Fruit fly (Drosophila melanogaster) whole organism, embryonic: ENCODE measurements around the gene CG6330.

Experiments used
- Asciz ChIP-seq: fragments of 200-800 bp; sonication (Bioruptor generic); optimal IDR thresholded peaks from 2 replicates; lab custom pipeline; 2017; ENCODE audit warnings: missing biosample characterization, mild to moderate bottlenecking, missing genetic modification characterization, missing genetic modification reagents
- Atf-2 ChIP-seq: fragments of 200-800 bp; sonication (Bioruptor generic); optimal IDR thresholded peaks from 2 replicates; lab custom pipeline; 2016; ENCODE audit warnings: missing biosample characterization, missing genetic modification characterization
- Bdp1 ChIP-seq: fragments of 200-800 bp; sonication (Bioruptor generic); optimal IDR thresholded peaks from 3 replicates; lab custom pipeline; 2016; ENCODE audit warnings: missing biosample characterization, missing genetic modification characterization
- C15 ChIP-seq: fragments of 200-800 bp; sonication (Bioruptor generic); IDR thresholded peaks from 3 replicates; pipeline ENCODE4 v1.3.6; 2022; ENCODE audit warnings: missing biosample characterization, missing genetic modification characterization
- CG10274 ChIP-seq: fragments of 200-800 bp; sonication (Bioruptor generic); optimal IDR thresholded peaks from 3 replicates; lab custom pipeline; 2017; ENCODE audit warnings: missing biosample characterization, mild to moderate bottlenecking, missing genetic modification characterization
- CG10366 ChIP-seq: fragments of 200-800 bp; sonication (Bioruptor generic); IDR thresholded peaks from 2 replicates; pipeline ENCODE4 v1.3.6; 2022; ENCODE audit warnings: missing biosample characterization, missing genetic modification characterization
- CG10543 ChIP-seq: fragments of 200-800 bp; sonication (Bioruptor generic); optimal IDR thresholded peaks from 3 replicates; lab custom pipeline; 2017; ENCODE audit warnings: missing biosample characterization, mild to moderate bottlenecking, missing genetic modification characterization, moderate library complexity
- CG10959 ChIP-seq: fragments of 200-800 bp; sonication (Bioruptor generic); IDR thresholded peaks from 2 replicates; pipeline ENCODE4 v1.3.6; 2022; ENCODE audit warnings: missing biosample characterization, missing genetic modification characterization
- CG11398 ChIP-seq: fragments of 200-800 bp; sonication (Bioruptor generic); optimal IDR thresholded peaks from 2 replicates; lab custom pipeline; 2016; ENCODE audit warnings: missing biosample characterization, missing genetic modification characterization
- CG12299 ChIP-seq: fragments of 200-800 bp; sonication (Bioruptor generic); optimal IDR thresholded peaks from 2 replicates; lab custom pipeline; 2018; ENCODE audit warnings: missing biosample characterization, mild to moderate bottlenecking, missing genetic modification characterization
- CG12391 ChIP-seq: fragments of 200-800 bp; sonication (Bioruptor generic); optimal IDR thresholded peaks from 3 replicates; lab custom pipeline; 2018; ENCODE audit warnings: missing biosample characterization, mild to moderate bottlenecking, missing genetic modification characterization, moderate library complexity
- CG12769 ChIP-seq: fragments of 200-800 bp; sonication (Bioruptor generic); optimal IDR thresholded peaks from 2 replicates; lab custom pipeline; 2019; ENCODE audit warnings: missing biosample characterization, mild to moderate bottlenecking, missing genetic modification characterization, moderate library complexity
- CG15073 ChIP-seq: fragments of 200-800 bp; sonication (Bioruptor generic); optimal IDR thresholded peaks from 2 replicates; lab custom pipeline; 2016; ENCODE audit warnings: missing biosample characterization, missing genetic modification characterization
- CG17385 ChIP-seq: fragments of 200-800 bp; sonication (Bioruptor generic); optimal IDR thresholded peaks from 3 replicates; lab custom pipeline; 2018; ENCODE audit warnings: missing biosample characterization, mild to moderate bottlenecking, missing genetic modification characterization
- CG17568 ChIP-seq: fragments of 200-800 bp; sonication (Bioruptor generic); optimal IDR thresholded peaks from 2 replicates; lab custom pipeline; 2018; ENCODE audit warnings: missing biosample characterization, mild to moderate bottlenecking, missing genetic modification characterization, moderate library complexity
- CG2712 ChIP-seq: fragments of 200-800 bp; optimal IDR thresholded peaks from 3 replicates; lab custom pipeline; 2019; ENCODE audit warnings: missing biosample characterization, mild to moderate bottlenecking, missing genetic modification characterization, moderate library complexity
- CG30431 ChIP-seq: fragments of 200-800 bp; sonication (Bioruptor generic); optimal IDR thresholded peaks from 2 replicates; lab custom pipeline; 2017; ENCODE audit warnings: missing biosample characterization, missing genetic modification characterization
- CG31365 ChIP-seq: fragments of 200-800 bp; sonication (Bioruptor generic); optimal IDR thresholded peaks from 2 replicates; lab custom pipeline; 2018; ENCODE audit warnings: missing biosample characterization, mild to moderate bottlenecking, missing genetic modification characterization
- CG31441 ChIP-seq: fragments of 200-800 bp; sonication (Bioruptor generic); IDR thresholded peaks from 2 replicates; pipeline ENCODE4 v1.3.6; 2022; ENCODE audit warnings: missing biosample characterization, missing genetic modification characterization
- CG3281 ChIP-seq: fragments of 200-800 bp; sonication (Bioruptor generic); optimal IDR thresholded peaks from 3 replicates; lab custom pipeline; 2017; ENCODE audit warnings: missing biosample characterization, mild to moderate bottlenecking, missing genetic modification characterization
- CG34224 ChIP-seq: fragments of 200-800 bp; sonication (Bioruptor generic); IDR thresholded peaks from 3 replicates; pipeline ENCODE4 v1.3.6; 2022; ENCODE audit warnings: missing biosample characterization, missing genetic modification characterization; ENCODE audit not compliant: partially characterized antibody
- CG7745 ChIP-seq: fragments of 200-800 bp; sonication (Bioruptor generic); optimal IDR thresholded peaks from 2 replicates; lab custom pipeline; 2018; ENCODE audit warnings: missing biosample characterization, mild to moderate bottlenecking, missing genetic modification characterization, moderate library complexity
- CG7963 ChIP-seq: fragments of 200-800 bp; sonication (Bioruptor generic); IDR thresholded peaks from 3 replicates; pipeline ENCODE4 v1.3.6; 2022; ENCODE audit warnings: missing biosample characterization, missing genetic modification characterization; ENCODE audit not compliant: partially characterized antibody
- CG8290 ChIP-seq, 3 experiments: fragments of 200-800 bp; sonication (Bioruptor generic); optimal IDR thresholded peaks; 2 replicates each; lab custom pipeline; 2016 to 2019; ENCODE audit warnings: missing biosample characterization in 3 of 3, missing genetic modification characterization in 3 of 3, mild to moderate bottlenecking in 2 of 3, moderate library complexity in 1 of 3
- CG9727 ChIP-seq: fragments of 200-800 bp; sonication (Bioruptor generic); optimal IDR thresholded peaks from 3 replicates; lab custom pipeline; 2017; ENCODE audit warnings: missing biosample characterization, mild to moderate bottlenecking, missing genetic modification characterization
- HLH4C ChIP-seq: fragments of 200-800 bp; sonication (Bioruptor generic); IDR thresholded peaks from 3 replicates; pipeline ENCODE4 v1.3.6; 2022; ENCODE audit warnings: missing biosample characterization, missing genetic modification characterization; ENCODE audit not compliant: partially characterized antibody
- Hand ChIP-seq: fragments of 200-800 bp; sonication (Bioruptor generic); optimal IDR thresholded peaks from 2 replicates; lab custom pipeline; 2017; ENCODE audit warnings: mild to moderate bottlenecking, missing biosample characterization, missing genetic modification reagents, missing genetic modification characterization
- Kr ChIP-seq: fragments of 200-800 bp; sonication (Bioruptor generic); optimal IDR thresholded peaks from 2 replicates; lab custom pipeline; 2017; ENCODE audit warnings: missing biosample characterization, mild to moderate bottlenecking, missing genetic modification characterization
- MESR4 ChIP-seq: fragments of 200-800 bp; sonication (Bioruptor generic); optimal IDR thresholded peaks from 2 replicates; lab custom pipeline; 2018; ENCODE audit warnings: missing biosample characterization, mild to moderate bottlenecking, missing genetic modification characterization, moderate library complexity
- Myb ChIP-seq: fragments of 200-800 bp; sonication (Bioruptor generic); optimal IDR thresholded peaks from 2 replicates; lab custom pipeline; 2016; ENCODE audit warnings: missing biosample characterization, missing genetic modification characterization
- NFAT ChIP-seq: fragments of 200-800 bp; sonication (Bioruptor generic); IDR thresholded peaks from 2 replicates; pipeline ENCODE4 v1.3.6; 2022; ENCODE audit warnings: missing biosample characterization, missing genetic modification characterization
- NK7.1 ChIP-seq: fragments of 200-800 bp; sonication (Bioruptor generic); optimal IDR thresholded peaks from 3 replicates; lab custom pipeline; 2016; ENCODE audit warnings: missing biosample characterization, missing genetic modification characterization
- Nf-YC ChIP-seq: fragments of 200-800 bp; optimal IDR thresholded peaks from 3 replicates; lab custom pipeline; 2019; ENCODE audit warnings: missing biosample characterization, mild to moderate bottlenecking, missing genetic modification characterization, moderate library complexity
- al ChIP-seq: fragments of 200-800 bp; sonication (Bioruptor generic); IDR thresholded peaks from 2 replicates; pipeline ENCODE4 v1.3.6; 2022; ENCODE audit warnings: missing biosample characterization, missing genetic modification characterization
- amos ChIP-seq: fragments of 200-800 bp; sonication (Bioruptor generic); IDR thresholded peaks from 2 replicates; pipeline ENCODE4 v1.3.6; 2022; ENCODE audit warnings: missing biosample characterization, missing genetic modification characterization; ENCODE audit not compliant: partially characterized antibody
- bab2 ChIP-seq: fragments of 200-800 bp; sonication (Bioruptor generic); optimal IDR thresholded peaks from 2 replicates; lab custom pipeline; 2016; ENCODE audit warnings: missing biosample characterization, missing genetic modification characterization
- bbx ChIP-seq: fragments of 200-800 bp; sonication (Bioruptor generic); IDR thresholded peaks from 2 replicates; pipeline ENCODE4 v1.3.6; 2022; ENCODE audit warnings: missing biosample characterization, missing genetic modification characterization; ENCODE audit not compliant: partially characterized antibody
- cato ChIP-seq: fragments of 200-800 bp; sonication (Bioruptor generic); optimal IDR thresholded peaks from 2 replicates; lab custom pipeline; 2016; ENCODE audit warnings: missing biosample characterization, missing genetic modification characterization, borderline replicate concordance
- chinmo ChIP-seq: fragments of 200-800 bp; sonication (Bioruptor generic); IDR thresholded peaks from 4 replicates; pipeline ENCODE4 v1.3.6; 2022; ENCODE audit warnings: missing biosample characterization, missing genetic modification characterization; ENCODE audit not compliant: partially characterized antibody
- chm ChIP-seq: fragments of 200-800 bp; sonication (Bioruptor generic); IDR thresholded peaks from 2 replicates; pipeline ENCODE4 v1.3.6; 2022; ENCODE audit warnings: missing biosample characterization, missing genetic modification characterization
- crp ChIP-seq, 2 experiments: fragments of 200-800 bp; sonication (Bioruptor generic); optimal IDR thresholded peaks; 2 replicates in 1 of 2; 3 replicates in 1 of 2; lab custom pipeline; 2017; ENCODE audit warnings: missing biosample characterization in 2 of 2, missing genetic modification characterization in 2 of 2, mild to moderate bottlenecking in 1 of 2, moderate library complexity in 1 of 2
- dimm ChIP-seq: fragments of 200-800 bp; sonication (Bioruptor generic); IDR thresholded peaks from 2 replicates; pipeline ENCODE4 v1.3.6; 2022; ENCODE audit warnings: missing biosample characterization, missing genetic modification characterization
- ems ChIP-seq: fragments of 200-800 bp; sonication (Bioruptor generic); optimal IDR thresholded peaks from 3 replicates; lab custom pipeline; 2016; ENCODE audit warnings: missing biosample characterization, missing genetic modification characterization
- gcm ChIP-seq: fragments of 200-800 bp; sonication (Bioruptor generic); optimal IDR thresholded peaks from 2 replicates; lab custom pipeline; 2019; ENCODE audit warnings: missing biosample characterization, mild to moderate bottlenecking, missing genetic modification characterization, moderate library complexity
- gsb ChIP-seq: fragments of 200-800 bp; sonication (Bioruptor generic); IDR thresholded peaks from 2 replicates; pipeline ENCODE4 v1.3.6; 2022; ENCODE audit warnings: missing biosample characterization, missing genetic modification characterization
- otp ChIP-seq: fragments of 200-800 bp; sonication (Bioruptor generic); IDR thresholded peaks from 3 replicates; pipeline ENCODE4, ENCODE4 v1.3.6; 2022; ENCODE audit warnings: missing biosample characterization, missing genetic modification characterization
- pho ChIP-seq: fragments of 200-800 bp; sonication (Bioruptor generic); optimal IDR thresholded peaks from 2 replicates; lab custom pipeline; 2016; ENCODE audit warnings: missing biosample characterization, missing genetic modification characterization
- tll ChIP-seq, 2 experiments: fragments of 200-800 bp in 1 of 2; fragments of >200 bp in 1 of 2; sonication (Bioruptor generic) in 1 of 2; optimal IDR thresholded peaks; 2 replicates each; lab custom pipeline; 2017 to 2019; ENCODE audit warnings: missing biosample characterization in 2 of 2, missing genetic modification characterization in 2 of 2, mild to moderate bottlenecking in 1 of 2, moderate library complexity in 1 of 2
- vfl ChIP-seq: fragments of 200-800 bp; sonication (Bioruptor generic); optimal IDR thresholded peaks from 2 replicates; lab custom pipeline; 2016; ENCODE audit warnings: missing biosample characterization, missing genetic modification characterization

Gene CG6330

dm6 chr3R:26988412-26988981 lies 30.2 kb upstream of the CG6330 start, which contains the start of gene CG31075 (continued):
- TF ChIP-seq bab2 (GFP tag; lab: Kevin White, UChicago) = no peak
- TF ChIP-seq Hand = no peak
- TF ChIP-seq otp (GFP tag; lab: Robert Waterston, UW) = peak; percentile 24; the same call in 1 of the 3 replicates
- no peak for TF ChIP-seq CG8290 (GFP tag; optimal IDR thresholded peaks at IDR 0.05; lab: Kevin White, UChicago)
- TF ChIP-seq CG8290 (tag; optimal IDR thresholded peaks at IDR 0.05; lab: Kevin White, UChicago) = peak in 1 of 2 experiments; percentile 32
- no peak for TF ChIP-seq NK7.1 (GFP tag; lab: Kevin White, UChicago)
- TF ChIP-seq CG10959 = no peak
- no peak for TF ChIP-seq Asciz (GFP tag; lab: Kevin White, UChicago)
- TF ChIP-seq tll (GFP tag; optimal IDR thresholded peaks at IDR 0.05; lab: Kevin White, UChicago) = no peak
- peak; percentile 69 for TF ChIP-seq CG3281 (GFP tag; lab: Kevin White, UChicago)
- 0 out of 4 replicates have a peak, but pooled peaks have one; percentile 35 for TF ChIP-seq chinmo (GFP tag; lab: Robert Waterston, UW)
- TF ChIP-seq pho = no peak
- TF ChIP-seq gcm (GFP tag; lab: Kevin White, UChicago) = no peak
- peak; percentile 28 for TF ChIP-seq CG2712
- TF ChIP-seq amos = no peak
- no peak; the same call in 1 of the 2 replicates for TF ChIP-seq chm (GFP tag; lab: Robert Waterston, UW)
- TF ChIP-seq ems (GFP tag; lab: Kevin White, UChicago) = no peak
- no peak for TF ChIP-seq CG17385
- peak; percentile 23 for TF ChIP-seq CG12769
- no peak for TF ChIP-seq CG15073 (GFP tag; lab: Kevin White, UChicago)
- TF ChIP-seq dimm (GFP tag; lab: Robert Waterston, UW) = no peak
- TF ChIP-seq CG31441 = 0 out of 2 replicates have a peak, but pooled peaks have one; percentile 11
- TF ChIP-seq CG11398 (GFP tag; lab: Kevin White, UChicago) = no peak
- no peak for TF ChIP-seq CG17568
- TF ChIP-seq cato (GFP tag; lab: Kevin White, UChicago) = no peak
- peak; percentile 41 for TF ChIP-seq CG12391 (tag; lab: Kevin White, UChicago)
- TF ChIP-seq CG10366 = peak; percentile 44
- TF ChIP-seq CG31365 (tag; lab: Kevin White, UChicago) = no peak
- no peak for TF ChIP-seq vfl (GFP tag; lab: Kevin White, UChicago)
- no peak for TF ChIP-seq CG7963 (GFP tag; lab: Robert Waterston, UW)
- no peak for TF ChIP-seq Atf-2 (GFP tag; lab: Kevin White, UChicago)
- no peak for TF ChIP-seq gsb (GFP tag; lab: Robert Waterston, UW)
- TF ChIP-seq CG9727 (GFP tag; lab: Kevin White, UChicago) = peak; percentile 41
- TF ChIP-seq crp (GFP tag; optimal IDR thresholded peaks at IDR 0.05; lab: Kevin White, UChicago) = no peak
- peak; percentile 97 for TF ChIP-seq CG10274 (GFP tag; lab: Kevin White, UChicago)
- TF ChIP-seq Myb (GFP tag; lab: Kevin White, UChicago) = no peak
- no peak for TF ChIP-seq Kr (GFP tag; lab: Kevin White, UChicago)
- no peak for TF ChIP-seq CG12299 (tag; lab: Kevin White, UChicago)
- TF ChIP-seq al = 0 out of 2 replicates have a peak, but pooled peaks have one; percentile 35
- TF ChIP-seq CG10543 (GFP tag; lab: Kevin White, UChicago) = no peak
- no peak for TF ChIP-seq Bdp1 (GFP tag; lab: Kevin White, UChicago)
- no peak for TF ChIP-seq HLH4C (GFP tag; lab: Robert Waterston, UW)
- no peak for TF ChIP-seq Nf-YC
- TF ChIP-seq MESR4 (GFP tag; lab: Kevin White, UChicago) = no peak
- peak; percentile 39; the same call in 1 of the 2 replicates for TF ChIP-seq NFAT (GFP tag; lab: Robert Waterston, UW)
- no peak for TF ChIP-seq C15
- no peak for TF ChIP-seq CG34224 (GFP tag; lab: Robert Waterston, UW)
- no peak for TF ChIP-seq CG30431 (GFP tag; lab: Kevin White, UChicago)
- no peak for TF ChIP-seq bbx
- no peak for TF ChIP-seq CG7745
